Worm (Caenorhabditis elegans): ENCODE data around the gene M02D8.7.
A peak's percentile ranks its signal among the peaks of the same experiment; 100 is the strongest.

Gene M02D8.7

ce11 chrX:8762927-8763326 lies 20.1 kb upstream of the M02D8.7 start (continued):
- TF ChIP-seq hlh-13 (GFP tag; optimal IDR thresholded peaks at IDR 0.05) = no peak

ce11 chrX:8761497-8761896 lies 18.7 kb upstream of the M02D8.7 start, which contains the start of gene M02D8.5:
Gene M02D8.5, minus strand, starts transcription at chrX:8761597.
- no peak for TF ChIP-seq odd-2 (tag; optimal IDR thresholded peaks at IDR 0.05)
- TF ChIP-seq pat-9 (tag; optimal IDR thresholded peaks at IDR 0.05) = no peak
- no peak for TF ChIP-seq ceh-9 (tag; optimal IDR thresholded peaks at IDR 0.05)
- no peak for TF ChIP-seq sox-2 (GFP tag; IDR thresholded peaks at IDR 0.05)

DNA sequence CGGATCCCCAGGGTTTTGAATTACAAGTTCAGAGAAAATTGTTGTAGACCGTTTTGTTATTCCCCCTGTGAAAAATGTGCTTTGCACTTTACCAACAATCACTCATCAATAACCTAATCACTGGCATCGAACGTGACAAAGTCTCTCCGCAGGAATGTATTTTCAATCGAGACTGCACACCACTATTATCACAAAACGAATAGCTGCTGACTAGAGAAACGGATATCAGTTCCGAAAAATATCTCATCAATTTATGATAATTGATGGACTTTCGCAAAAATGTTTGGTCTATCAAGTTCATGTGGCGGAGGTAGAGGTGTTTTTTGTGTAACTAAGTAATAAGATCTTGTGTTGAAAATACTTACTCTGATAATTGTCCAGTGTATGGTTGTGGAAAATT lies 18.3 kb upstream of the M02D8.7 start:
- TF ChIP-seq madf-2 (tag; optimal IDR thresholded peaks at IDR 0.05) (no peak), ahr-1 (tag; optimal IDR thresholded peaks at IDR 0.05) (no peak), eyg-1 (tag; optimal IDR thresholded peaks at IDR 0.05) (no peak), che-1 (tag; optimal IDR thresholded peaks at IDR 0.05) (no peak), pqm-1 (tag; optimal IDR thresholded peaks at IDR 0.05) (no peak), unc-55 (GFP tag; optimal IDR thresholded peaks at IDR 0.05) (no peak), ceh-6 (GFP tag; optimal IDR thresholded peaks at IDR 0.05) (no peak), T23F11.4 (GFP tag; optimal IDR thresholded peaks at IDR 0.05) (no peak), ceh-34 (tag; optimal IDR thresholded peaks at IDR 0.05) (no peak), nhr-232 (tag; optimal IDR thresholded peaks at IDR 0.05) (no peak), ceh-2 (tag; optimal IDR thresholded peaks at IDR 0.05) (no peak), pag-3 (tag; optimal IDR thresholded peaks at IDR 0.05; ENCODE audit: borderline replicate concordance) (no peak)

ce11 chrX:8755987-8756386 lies 13.2 kb upstream of the M02D8.7 start:
- TF ChIP-seq ceh-22 (tag; optimal IDR thresholded peaks at IDR 0.05) = no peak
- TF ChIP-seq pag-3 (tag; optimal IDR thresholded peaks at IDR 0.05; ENCODE audit: borderline replicate concordance) = no peak
- no peak for TF ChIP-seq ama-1 (optimal IDR thresholded peaks at IDR 0.05)
- no peak for TF ChIP-seq sox-4 (tag; optimal IDR thresholded peaks at IDR 0.05)

DNA sequence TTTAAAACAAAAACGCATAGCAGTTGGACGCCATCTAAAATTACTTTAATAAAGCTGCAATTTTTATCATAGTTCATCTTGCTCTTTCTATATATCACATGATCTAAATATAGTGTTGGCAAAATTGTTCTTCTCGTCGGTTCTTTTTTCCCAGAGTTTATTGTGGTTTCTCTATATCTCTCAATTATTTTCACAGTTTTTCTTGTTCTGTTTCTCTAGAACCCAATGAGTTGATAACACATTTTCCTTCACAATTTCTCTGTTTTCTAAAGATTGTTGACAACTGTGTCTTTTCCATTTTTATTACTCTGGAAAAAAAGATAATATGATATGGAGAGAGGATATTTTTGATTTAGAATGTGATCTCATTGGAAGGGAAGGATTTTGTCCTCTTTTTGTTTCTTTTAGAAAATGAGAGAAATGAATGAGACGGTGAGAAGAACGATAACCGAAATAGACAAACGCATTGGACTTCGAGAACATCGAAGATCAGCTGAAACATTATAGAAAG lies 11.5 kb upstream of the M02D8.7 start:
- TF ChIP-seq hlh-15 (tag; optimal IDR thresholded peaks at IDR 0.05) (no peak), ama-1 (optimal IDR thresholded peaks at IDR 0.05) (no peak), sdc-2 (tag; optimal IDR thresholded peaks at IDR 0.05) (no peak), ceh-18 (tag; optimal IDR thresholded peaks at IDR 0.05) (no peak), ttx-3 (tag; optimal IDR thresholded peaks at IDR 0.05) (no peak), ceh-6 (GFP tag; optimal IDR thresholded peaks at IDR 0.05) (no peak), Y22D7AL.16 (tag; optimal IDR thresholded peaks at IDR 0.05) (no peak), mec-3 (tag; optimal IDR thresholded peaks at IDR 0.05; ENCODE audit: borderline replicate concordance) (no peak), elt-2 (tag; optimal IDR thresholded peaks at IDR 0.05) (no peak), ceh-34 (tag; optimal IDR thresholded peaks at IDR 0.05) (no peak), fkh-6 (tag; optimal IDR thresholded peaks at IDR 0.05) (no peak), ceh-19 (GFP tag; optimal IDR thresholded peaks at IDR 0.05) (no peak), nhr-11 (tag; optimal IDR thresholded peaks at IDR 0.05) (no peak), ceh-48 (tag; optimal IDR thresholded peaks at IDR 0.05) (no peak), ceh-45 (GFP tag; IDR thresholded peaks at IDR 0.05) (no peak)

DNA sequence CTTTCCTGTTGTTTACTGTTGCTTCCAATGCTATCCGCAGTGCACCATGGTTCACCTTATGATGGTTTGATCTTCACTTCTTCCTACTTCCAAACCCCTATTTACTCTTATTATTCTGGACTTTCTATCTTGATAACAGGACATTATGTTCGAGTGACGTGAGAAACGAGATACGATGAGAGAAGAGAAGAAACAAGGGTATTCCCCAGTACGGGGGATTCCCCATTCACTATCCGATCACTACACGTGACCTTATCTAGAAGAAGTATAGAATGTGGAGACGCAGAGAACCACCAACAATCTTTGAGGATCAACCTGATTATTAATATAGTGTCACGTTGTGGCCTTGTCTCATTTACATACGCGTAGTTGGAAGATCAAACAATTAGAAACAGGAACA lies 9.8 kb upstream of the M02D8.7 start:
- TF ChIP-seq ceh-9 (tag; optimal IDR thresholded peaks at IDR 0.05) (no peak), dmd-4 (tag; optimal IDR thresholded peaks at IDR 0.05; ENCODE audit: borderline replicate concordance) (no peak), unc-42 (tag; optimal IDR thresholded peaks at IDR 0.05) (no peak), T23F11.4 (GFP tag; optimal IDR thresholded peaks at IDR 0.05) (no peak), ceh-2 (tag; optimal IDR thresholded peaks at IDR 0.05) (no peak), hlh-30 (tag; optimal IDR thresholded peaks at IDR 0.05; ENCODE audit: insufficient read depth) (peak; percentile 44), elt-2 (tag; optimal IDR thresholded peaks at IDR 0.05) (peak; percentile 47)

Data from whole organism, late embryonic.